Fruit fly (Drosophila melanogaster): ENCODE results near the gene bigmax.
A peak's percentile ranks its signal among the peaks of the same experiment; 100 is the strongest.

Gene bigmax

DNA sequence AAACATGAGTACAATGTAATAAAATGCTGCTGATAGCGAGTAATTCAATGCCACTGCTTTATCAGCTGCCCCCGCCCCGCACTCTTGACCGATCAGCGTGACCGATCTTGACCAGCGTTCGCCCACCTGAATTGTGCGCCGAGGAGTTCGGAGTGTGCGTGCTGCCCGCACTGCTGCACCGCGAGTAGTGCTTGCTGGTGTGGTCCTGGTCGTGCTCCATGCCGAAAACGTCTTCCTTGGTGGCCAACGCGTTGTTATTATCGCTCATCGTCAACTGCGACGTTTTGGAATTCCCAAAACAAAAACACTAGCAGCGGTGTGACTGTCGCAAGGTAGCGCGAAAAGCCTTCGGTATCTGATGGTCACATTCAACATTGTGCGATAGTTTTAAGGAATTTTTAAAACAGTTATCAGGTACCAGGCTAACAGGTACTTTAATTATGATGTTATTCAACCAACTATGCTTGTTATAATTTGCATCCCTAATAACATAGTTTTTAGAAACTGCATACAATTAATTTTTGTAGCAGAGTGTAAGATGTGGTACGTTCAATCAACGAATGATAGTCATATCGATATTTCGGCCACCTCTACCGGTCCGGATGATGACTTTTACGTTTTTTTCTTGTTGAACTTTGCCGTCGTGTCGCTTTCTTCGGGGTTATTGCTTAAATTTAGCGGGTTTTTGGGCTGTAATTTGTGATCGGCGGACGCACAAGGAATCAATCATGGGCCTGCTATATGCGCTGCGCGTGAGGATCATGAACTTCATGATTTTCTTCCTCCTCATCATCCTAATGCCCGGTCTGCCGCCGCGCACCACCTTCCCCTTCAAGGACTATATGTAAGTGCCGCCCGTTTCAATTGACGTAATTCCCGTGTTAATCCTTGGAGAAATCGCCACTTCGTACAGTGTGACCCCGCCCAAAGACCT, at the start of gene bigmax, which contains the start of gene Hmu (continued):
- peak; percentile 69 for TF ChIP-seq CG32767 (GFP tag; IDR thresholded peaks at IDR 0.05)
- no peak for TF ChIP-seq Gsc (GFP tag; IDR thresholded peaks at IDR 0.05)
- peak; percentile 85 for TF ChIP-seq ken (GFP tag; IDR thresholded peaks at IDR 0.05)
- peak; percentile 21 for TF ChIP-seq CG8281 (tag; optimal IDR thresholded peaks at IDR 0.05)
- TF ChIP-seq Fer3 (tag; optimal IDR thresholded peaks at IDR 0.05): peak; percentile 85
- peak; percentile 70 for TF ChIP-seq CG7928 (GFP tag; optimal IDR thresholded peaks at IDR 0.05)
- TF ChIP-seq D19A (tag; optimal IDR thresholded peaks at IDR 0.05): peak; percentile 55
- peak; percentile 11 for TF ChIP-seq CG31365 (tag; optimal IDR thresholded peaks at IDR 0.05)
- TF ChIP-seq CG2875 (GFP tag; optimal IDR thresholded peaks at IDR 0.05): no peak
- TF ChIP-seq pho (GFP tag; optimal IDR thresholded peaks at IDR 0.05): peak; percentile 93
- TF ChIP-seq CG16863 (GFP tag; optimal IDR thresholded peaks at IDR 0.05): peak; percentile 81
- TF ChIP-seq crc (GFP tag; optimal IDR thresholded peaks at IDR 0.05): peak; percentile 88
- peak; percentile 77 for TF ChIP-seq kay (GFP tag; optimal IDR thresholded peaks at IDR 0.05)
- TF ChIP-seq tna (GFP tag; IDR thresholded peaks at IDR 0.05; ENCODE audit: partially characterized antibody): peak; percentile 71
- peak; percentile 20 for TF ChIP-seq CG3065 (GFP tag; optimal IDR thresholded peaks at IDR 0.05)
- peak; percentile 94 for TF ChIP-seq hbn (GFP tag; IDR thresholded peaks at IDR 0.05; ENCODE audit: partially characterized antibody)
- TF ChIP-seq CG8944 (GFP tag; optimal IDR thresholded peaks at IDR 0.05): peak; percentile 92
- TF ChIP-seq CG33557 (GFP tag; optimal IDR thresholded peaks at IDR 0.05): peak; percentile 50
- TF ChIP-seq vvl (GFP tag; IDR thresholded peaks at IDR 0.05): peak; percentile 92
- TF ChIP-seq Chrac-16 (GFP tag; optimal IDR thresholded peaks at IDR 0.05): peak; percentile 87
- peak; percentile 76 for TF ChIP-seq B-H2 (GFP tag; optimal IDR thresholded peaks at IDR 0.05)
- peak; percentile 14 for TF ChIP-seq CG6813 (GFP tag; optimal IDR thresholded peaks at IDR 0.05)
- peak; percentile 86 for TF ChIP-seq Side (GFP tag; optimal IDR thresholded peaks at IDR 0.05)
- TF ChIP-seq CG11085 (GFP tag; IDR thresholded peaks at IDR 0.05): peak; percentile 81
- TF ChIP-seq disco-r (GFP tag; optimal IDR thresholded peaks at IDR 0.05): peak; percentile 61
- TF ChIP-seq croc (GFP tag; conservative IDR thresholded peaks at IDR 0.05): peak; percentile 46
- peak; percentile 70 for TF ChIP-seq Nf-YC (tag; optimal IDR thresholded peaks at IDR 0.05)
- peak; percentile 83 for TF ChIP-seq sug (tag; optimal IDR thresholded peaks at IDR 0.05)
- TF ChIP-seq schlank (tag; optimal IDR thresholded peaks at IDR 0.05): peak; percentile 68
- TF ChIP-seq Nf-YA (GFP tag; IDR thresholded peaks at IDR 0.05): peak; percentile 45; the same call in 1 of the 2 replicates
- peak; percentile 56; the same call in 1 of the 2 replicates for TF ChIP-seq Rx (GFP tag; IDR thresholded peaks at IDR 0.05)
- TF ChIP-seq mld (GFP tag; IDR thresholded peaks at IDR 0.05; ENCODE audit: partially characterized antibody): peak; percentile 58; the same call in 1 of the 3 replicates
- peak; percentile 90 for TF ChIP-seq vfl (GFP tag; optimal IDR thresholded peaks at IDR 0.05)
- TF ChIP-seq CG34224 (GFP tag; IDR thresholded peaks at IDR 0.05; ENCODE audit: partially characterized antibody): peak; percentile 94
- TF ChIP-seq zf30C (GFP tag; optimal IDR thresholded peaks at IDR 0.05): no peak
- TF ChIP-seq CG31388 (GFP tag; optimal IDR thresholded peaks at IDR 0.05): peak; percentile 69
- peak; percentile 85 for TF ChIP-seq CG9609 (GFP tag; optimal IDR thresholded peaks at IDR 0.05)
- TF ChIP-seq CG6791 (GFP tag; IDR thresholded peaks at IDR 0.05; ENCODE audit: partially characterized antibody): peak; percentile 84; the same call in 2 of the 3 replicates
- peak; percentile 95 for TF ChIP-seq Doc3 (GFP tag; IDR thresholded peaks at IDR 0.05; ENCODE audit: partially characterized antibody)
- peak; percentile 96 for TF ChIP-seq gfzf (GFP tag; optimal IDR thresholded peaks at IDR 0.05)
- TF ChIP-seq nom (GFP tag; optimal IDR thresholded peaks at IDR 0.05): peak; percentile 13
- TF ChIP-seq HLH54F (GFP tag; optimal IDR thresholded peaks at IDR 0.05): peak; percentile 87
- TF ChIP-seq dm (GFP tag; optimal IDR thresholded peaks at IDR 0.05): peak; percentile 86
- peak; percentile 68 for TF ChIP-seq Bdp1 (GFP tag; optimal IDR thresholded peaks at IDR 0.05)
- peak; percentile 88 for TF ChIP-seq CG1792 (GFP tag; optimal IDR thresholded peaks at IDR 0.05)
- peak; percentile 63 for TF ChIP-seq CG2202 (tag; optimal IDR thresholded peaks at IDR 0.05)
- no peak for TF ChIP-seq Trl (optimal IDR thresholded peaks at IDR 0.05)
- peak; percentile 86 for TF ChIP-seq Trl (GFP tag; optimal IDR thresholded peaks at IDR 0.05)

Data from whole organism, embryonic.